Fruit fly (Drosophila melanogaster) whole organism, embryonic: ENCODE data around the gene CG1440.

Experiments
- Asciz ChIP-seq: fragments of 200-800 bp; sonication (Bioruptor generic); optimal IDR thresholded peaks from 2 replicates; lab custom pipeline; 2017; ENCODE audit warnings: missing biosample characterization, mild to moderate bottlenecking, missing genetic modification characterization, missing genetic modification reagents
- B-H2 ChIP-seq: fragments of 200-800 bp; sonication (Bioruptor generic); optimal IDR thresholded peaks from 2 replicates; lab custom pipeline; 2018; ENCODE audit warnings: missing biosample characterization, mild to moderate bottlenecking, missing genetic modification characterization
- CG10959 ChIP-seq: fragments of 200-800 bp; sonication (Bioruptor generic); IDR thresholded peaks from 2 replicates; pipeline ENCODE4 v1.3.6; 2022; ENCODE audit warnings: missing biosample characterization, missing genetic modification characterization
- CG11456 ChIP-seq: fragments of 200-800 bp; sonication (Bioruptor generic); IDR thresholded peaks from 3 replicates; pipeline ENCODE4 v1.3.6; 2022; ENCODE audit warnings: missing biosample characterization, missing genetic modification characterization
- CG12236 ChIP-seq: fragments of 200-800 bp; sonication (Bioruptor generic); optimal IDR thresholded peaks from 2 replicates; lab custom pipeline; 2016; ENCODE audit warnings: missing biosample characterization, missing genetic modification characterization
- CG14965 ChIP-seq: fragments of 200-800 bp; sonication (Bioruptor generic); optimal IDR thresholded peaks from 2 replicates; lab custom pipeline; 2016; ENCODE audit warnings: missing biosample characterization, missing genetic modification characterization, borderline replicate concordance
- CG1529 ChIP-seq: fragments of 200-800 bp; sonication (Bioruptor generic); optimal IDR thresholded peaks from 3 replicates; lab custom pipeline; 2018; ENCODE audit warnings: missing biosample characterization, missing genetic modification characterization
- CG16779 ChIP-seq: fragments of 200-800 bp; sonication (Bioruptor generic); IDR thresholded peaks from 2 replicates; pipeline ENCODE4 v1.3.6; 2022; ENCODE audit warnings: missing biosample characterization, missing genetic modification characterization
- CG16863 ChIP-seq: fragments of 200-800 bp; sonication (Bioruptor generic); optimal IDR thresholded peaks from 3 replicates; lab custom pipeline; 2016; ENCODE audit warnings: missing biosample characterization, missing genetic modification characterization
- CG17568 ChIP-seq: fragments of 200-800 bp; sonication (Bioruptor generic); optimal IDR thresholded peaks from 2 replicates; lab custom pipeline; 2018; ENCODE audit warnings: missing biosample characterization, mild to moderate bottlenecking, missing genetic modification characterization, moderate library complexity
- CG17912 ChIP-seq: fragments of 200-800 bp; sonication (Bioruptor generic); optimal IDR thresholded peaks from 2 replicates; lab custom pipeline; 2018; ENCODE audit warnings: missing biosample characterization, mild to moderate bottlenecking, missing genetic modification characterization
- CG18764 ChIP-seq: fragments of 200-800 bp; sonication (Bioruptor generic); optimal IDR thresholded peaks from 3 replicates; lab custom pipeline; 2016; ENCODE audit warnings: missing biosample characterization, missing genetic modification characterization
- CG2129 ChIP-seq: fragments of 200-800 bp; sonication (Bioruptor generic); IDR thresholded peaks from 2 replicates; pipeline ENCODE4 v1.3.6; 2022; ENCODE audit warnings: missing biosample characterization, missing genetic modification characterization; ENCODE audit not compliant: partially characterized antibody
- CG3995 ChIP-seq: fragments of 200-800 bp; sonication (Bioruptor generic); optimal IDR thresholded peaks from 3 replicates; lab custom pipeline; 2016; ENCODE audit warnings: missing biosample characterization, missing genetic modification characterization
- CG43689 ChIP-seq: fragments of 200-800 bp; sonication (Bioruptor generic); IDR thresholded peaks from 2 replicates; pipeline ENCODE4 v1.3.6; 2022; ENCODE audit warnings: missing biosample characterization, missing genetic modification characterization
- CG4707 ChIP-seq: fragments of 200-800 bp; sonication (Bioruptor generic); optimal IDR thresholded peaks from 2 replicates; lab custom pipeline; 2018; ENCODE audit warnings: missing biosample characterization, mild to moderate bottlenecking, missing genetic modification characterization, moderate library complexity
- CG4730 ChIP-seq: fragments of 200-800 bp; sonication (Bioruptor generic); IDR thresholded peaks from 2 replicates; pipeline ENCODE4 v1.3.6; 2022; ENCODE audit warnings: missing biosample characterization, missing genetic modification characterization
- CG5245 ChIP-seq: fragments of 200-800 bp; sonication (Bioruptor generic); optimal IDR thresholded peaks from 3 replicates; lab custom pipeline; 2016; ENCODE audit warnings: missing biosample characterization, missing genetic modification characterization
- CG6272 ChIP-seq: fragments of 200-800 bp; sonication (Bioruptor generic); IDR thresholded peaks from 2 replicates; pipeline ENCODE4 v1.3.6; 2022; ENCODE audit warnings: missing biosample characterization, missing genetic modification characterization
- CG6813 ChIP-seq: fragments of 200-800 bp; sonication (Bioruptor generic); optimal IDR thresholded peaks from 2 replicates; lab custom pipeline; 2017; ENCODE audit warnings: missing biosample characterization, missing genetic modification characterization, mild to moderate bottlenecking, moderate library complexity, missing genetic modification reagents
- CG8290 ChIP-seq, 3 experiments: fragments of 200-800 bp; sonication (Bioruptor generic); optimal IDR thresholded peaks; 2 replicates each; lab custom pipeline; 2016 to 2019; ENCODE audit warnings: missing biosample characterization in 3 of 3, missing genetic modification characterization in 3 of 3, mild to moderate bottlenecking in 2 of 3, moderate library complexity in 1 of 3
- CG8924 ChIP-seq: fragments of 200-800 bp; optimal IDR thresholded peaks from 3 replicates; lab custom pipeline; 2019; ENCODE audit warnings: missing biosample characterization, mild to moderate bottlenecking, missing genetic modification characterization, moderate library complexity
- CG9215 ChIP-seq: fragments of 200-800 bp; sonication (Bioruptor generic); IDR thresholded peaks from 2 replicates; pipeline ENCODE4 v1.3.6; 2022; ENCODE audit warnings: missing biosample characterization, missing genetic modification characterization
- CG9727 ChIP-seq: fragments of 200-800 bp; sonication (Bioruptor generic); optimal IDR thresholded peaks from 3 replicates; lab custom pipeline; 2017; ENCODE audit warnings: missing biosample characterization, mild to moderate bottlenecking, missing genetic modification characterization
- CHES-1-like ChIP-seq: fragments of 200-800 bp; sonication (Bioruptor generic); optimal IDR thresholded peaks from 2 replicates; lab custom pipeline; 2016; ENCODE audit warnings: missing biosample characterization, missing genetic modification characterization
- Doc2 ChIP-seq: fragments of 200-800 bp; sonication (Bioruptor generic); IDR thresholded peaks from 2 replicates; pipeline ENCODE4 v1.3.6; 2022; ENCODE audit warnings: missing biosample characterization, missing genetic modification characterization
- Elba2 ChIP-seq: fragments of 200-800 bp; sonication (Bioruptor generic); optimal IDR thresholded peaks from 3 replicates; lab custom pipeline; 2016; ENCODE audit warnings: missing biosample characterization, missing genetic modification characterization
- Fer2 ChIP-seq: fragments of 200-800 bp; sonication (Bioruptor generic); optimal IDR thresholded peaks from 2 replicates; lab custom pipeline; 2018; ENCODE audit warnings: missing biosample characterization, mild to moderate bottlenecking, missing genetic modification characterization, moderate library complexity
- H15 ChIP-seq: fragments of 200-800 bp; sonication (Bioruptor generic); IDR thresholded peaks from 3 replicates; pipeline ENCODE4 v1.3.6; 2022; ENCODE audit warnings: missing biosample characterization, missing genetic modification characterization
- Med ChIP-seq: fragments of 200-800 bp; sonication (Bioruptor generic); peaks from one replicate; lab custom pipeline; 2016; ENCODE audit warnings: missing biosample characterization, missing genetic modification characterization, mild to moderate bottlenecking, inconsistent platforms, moderate library complexity
- Nf-YB ChIP-seq: fragments of 200-800 bp; sonication (Bioruptor generic); optimal IDR thresholded peaks from 3 replicates; lab custom pipeline; 2019; ENCODE audit warnings: missing biosample characterization, mild to moderate bottlenecking, missing genetic modification characterization, moderate library complexity
- Oaz ChIP-seq: fragments of 200-800 bp; sonication (Bioruptor generic); IDR thresholded peaks from 2 replicates; pipeline ENCODE4 v1.3.6; 2022; ENCODE audit warnings: missing biosample characterization, missing genetic modification characterization
- Tbp ChIP-seq: fragments of >200 bp; optimal IDR thresholded peaks from 2 replicates; lab custom pipeline; 2018; ENCODE audit warnings: missing biosample characterization, missing genetic modification characterization
- ara ChIP-seq: fragments of 200-800 bp; sonication (Bioruptor generic); IDR thresholded peaks from 2 replicates; pipeline ENCODE4 v1.3.6; 2022; ENCODE audit warnings: missing biosample characterization, missing genetic modification characterization
- danr ChIP-seq: fragments of 200-800 bp; sonication (Bioruptor generic); IDR thresholded peaks from 2 replicates; pipeline ENCODE4 v1.3.6; 2022; ENCODE audit warnings: missing biosample characterization, missing genetic modification characterization
- dpn ChIP-seq, 2 experiments: fragments of 200-800 bp; sonication (Bioruptor generic); optimal IDR thresholded peaks; 3 replicates each; lab custom pipeline; 2016; ENCODE audit warnings: missing biosample characterization in 2 of 2, missing genetic modification characterization in 2 of 2
- gcm ChIP-seq: fragments of 200-800 bp; sonication (Bioruptor generic); optimal IDR thresholded peaks from 2 replicates; lab custom pipeline; 2019; ENCODE audit warnings: missing biosample characterization, mild to moderate bottlenecking, missing genetic modification characterization, moderate library complexity
- gcm2 ChIP-seq: fragments of 200-800 bp; sonication (Bioruptor generic); optimal IDR thresholded peaks from 2 replicates; lab custom pipeline; 2016; ENCODE audit warnings: missing biosample characterization, missing genetic modification characterization
- hth ChIP-seq: fragments of >200 bp; optimal IDR thresholded peaks from 2 replicates; lab custom pipeline; 2017; ENCODE audit warnings: inconsistent platforms
- knrl ChIP-seq: fragments of 200-800 bp; sonication (Bioruptor generic); IDR thresholded peaks from 3 replicates; pipeline ENCODE4 v1.3.6; 2022; ENCODE audit warnings: missing biosample characterization, missing genetic modification characterization; ENCODE audit not compliant: partially characterized antibody
- lola ChIP-seq, 3 experiments: fragments of >200 bp in 2 of 3; fragments of 200-800 bp in 1 of 3; sonication (Bioruptor generic) in 1 of 3; optimal IDR thresholded peaks; 2 replicates each; lab custom pipeline; 2017 to 2019; ENCODE audit warnings: missing biosample characterization in 3 of 3, missing genetic modification characterization in 3 of 3, mild to moderate bottlenecking in 1 of 3, moderate library complexity in 1 of 3
- luna ChIP-seq: fragments of 200-800 bp; sonication (Bioruptor generic); optimal IDR thresholded peaks from 2 replicates; lab custom pipeline; 2016; ENCODE audit warnings: missing biosample characterization, missing genetic modification characterization
- pan ChIP-seq, 4 experiments: fragments of >200 bp in 3 of 4; fragments of 200-800 bp in 1 of 4; sonication (Bioruptor generic) in 1 of 4; optimal IDR thresholded peaks in 3 of 4; IDR thresholded peaks in 1 of 4; 2 replicates each; pipeline versions ENCODE4 v1.3.6 to Lab custom; 2017 to 2022; ENCODE audit warnings: missing biosample characterization in 2 of 4, missing genetic modification characterization in 2 of 4, mixed read lengths in 1 of 4
- peb ChIP-seq: fragments of 200-800 bp; sonication (Bioruptor generic); IDR thresholded peaks from 2 replicates; pipeline ENCODE4 v1.3.6; 2022; ENCODE audit warnings: missing biosample characterization, missing genetic modification characterization
- run ChIP-seq: fragments of 200-800 bp; sonication (Bioruptor generic); optimal IDR thresholded peaks from 3 replicates; lab custom pipeline; 2018; ENCODE audit warnings: missing biosample characterization, mild to moderate bottlenecking, missing genetic modification characterization
- sens ChIP-seq: fragments of 200-800 bp; sonication (Bioruptor generic); peaks from one replicate; lab custom pipeline; 2016; ENCODE audit warnings: missing biosample characterization, missing genetic modification characterization
- slp2 ChIP-seq: fragments of 200-800 bp; sonication (Bioruptor generic); optimal IDR thresholded peaks from 2 replicates; lab custom pipeline; 2016; ENCODE audit warnings: missing biosample characterization, missing genetic modification characterization
- tap ChIP-seq: fragments of 200-800 bp; optimal IDR thresholded peaks from 3 replicates; lab custom pipeline; 2019; ENCODE audit warnings: missing biosample characterization, mild to moderate bottlenecking, missing genetic modification characterization, moderate library complexity
- usp ChIP-seq: fragments of >200 bp; optimal IDR thresholded peaks from 2 replicates; lab custom pipeline; 2017; ENCODE audit warnings: missing biosample characterization, missing genetic modification characterization
- wdn ChIP-seq: fragments of 200-800 bp; sonication (Bioruptor generic); IDR thresholded peaks from 2 replicates; pipeline ENCODE4 v1.3.6; 2022; ENCODE audit warnings: missing biosample characterization, missing genetic modification characterization
- zfh2 ChIP-seq: fragments of 200-800 bp; sonication (Bioruptor generic); optimal IDR thresholded peaks from 2 replicates; lab custom pipeline; 2016; ENCODE audit warnings: missing biosample characterization, missing genetic modification characterization

CG1440 gene

dm6 chrX:8407124-8407775, 29.6 kb upstream of the CG1440 start, which contains the start of gene PIG-T (continued):
- TF ChIP-seq knrl (GFP tag; lab: Robert Waterston, UW) (no peak), tap (tag; lab: Kevin White, UChicago) (no peak), CG18764 (GFP tag; lab: Kevin White, UChicago) (no peak), CG10959 (GFP tag; lab: Robert Waterston, UW) (no peak), sens (GFP tag; lab: Kevin White, UChicago) (peak; percentile 34), pan (optimal IDR thresholded peaks at IDR 0.05; lab: Kevin White, UChicago) (no peak), pan (GFP tag; optimal IDR thresholded peaks at IDR 0.05 in 1 of 2, IDR thresholded peaks at IDR 0.05 in 1 of 2) (no peak), Elba2 (GFP tag; lab: Kevin White, UChicago) (no peak), Tbp (GFP tag; lab: Kevin White, UChicago) (no peak), usp (GFP tag; lab: Kevin White, UChicago) (no peak), Oaz (no peak), ara (GFP tag; lab: Robert Waterston, UW) (no peak), lola (GFP tag; optimal IDR thresholded peaks at IDR 0.05; lab: Kevin White, UChicago) (no peak), CG12236 (GFP tag; lab: Kevin White, UChicago) (no peak), CG8924 (peak; percentile 3), CG5245 (no peak), zfh2 (GFP tag; lab: Kevin White, UChicago) (no peak), CG17912 (GFP tag; lab: Kevin White, UChicago) (no peak), danr (GFP tag; lab: Robert Waterston, UW) (no peak), hth (no peak), CG16863 (GFP tag; lab: Kevin White, UChicago) (no peak), Doc2 (GFP tag; lab: Robert Waterston, UW) (no peak), H15 (GFP tag; lab: Robert Waterston, UW) (no peak), gcm (no peak), CG16779 (GFP tag; lab: Robert Waterston, UW) (no peak), CHES-1-like (GFP tag; lab: Kevin White, UChicago) (peak; percentile 32), slp2 (GFP tag; lab: Kevin White, UChicago) (no peak), peb (GFP tag; lab: Robert Waterston, UW) (no peak), Med (GFP tag; lab: Kevin White, UChicago) (peak; percentile 77), gcm2 (GFP tag; lab: Kevin White, UChicago) (no peak), CG14965 (GFP tag; lab: Kevin White, UChicago) (no peak), CG3995 (GFP tag; lab: Kevin White, UChicago) (no peak), CG2129 (no peak), CG8290 (GFP tag; optimal IDR thresholded peaks at IDR 0.05; lab: Kevin White, UChicago) (no peak), CG8290 (tag; optimal IDR thresholded peaks at IDR 0.05; lab: Kevin White, UChicago) (peak in 1 of 2 experiments; percentile 43), CG6272 (GFP tag; lab: Robert Waterston, UW) (no peak), luna (no peak), Nf-YB (no peak), CG1529 (GFP tag; lab: Kevin White, UChicago) (no peak), CG9727 (GFP tag; lab: Kevin White, UChicago) (no peak), CG43689 (GFP tag; lab: Robert Waterston, UW) (no peak), dpn (GFP tag; optimal IDR thresholded peaks at IDR 0.05; lab: Kevin White, UChicago) (peak in 1 of 2 experiments; percentile 30), CG17568 (GFP tag; lab: Kevin White, UChicago) (no peak), CG4707 (GFP tag; lab: Kevin White, UChicago) (no peak), Asciz (GFP tag; lab: Kevin White, UChicago) (no peak), Fer2 (tag; lab: Kevin White, UChicago) (no peak), CG9215 (no peak), B-H2 (GFP tag; lab: Kevin White, UChicago) (no peak), CG11456 (GFP tag; lab: Robert Waterston, UW) (no peak), run (tag; lab: Kevin White, UChicago) (no peak), wdn (no peak), CG6813 (no peak), CG4730 (GFP tag; lab: Robert Waterston, UW) (no peak)
